Worm (Caenorhabditis elegans) whole organism, mixed stage, embryonic: Measurements from ENCODE around the gene srh-248.

Experiments
- ces-1 ChIP-seq: fragments of 150-350 bp; optimal IDR thresholded peaks from 2 replicates; lab custom pipeline; 2014; ENCODE audit warnings: missing biosample characterization, missing genetic modification reagents, missing genetic modification characterization
- lsy-2 ChIP-seq: fragments of 150-350 bp; optimal IDR thresholded peaks from 2 replicates; lab custom pipeline; 2014; ENCODE audit warnings: missing biosample characterization, missing genetic modification characterization
- nhr-28 ChIP-seq: fragments of 150-350 bp; optimal IDR thresholded peaks from 2 replicates; lab custom pipeline; 2014; ENCODE audit warnings: missing biosample characterization, missing genetic modification characterization
- snpc-4 ChIP-seq: fragments of 150-350 bp; optimal IDR thresholded peaks from 2 replicates; lab custom pipeline; 2014; ENCODE audit warnings: missing biosample characterization, missing genetic modification characterization
- unc-39 ChIP-seq: fragments of 150-350 bp; optimal IDR thresholded peaks from 2 replicates; lab custom pipeline; 2014; ENCODE audit warnings: missing biosample characterization, missing genetic modification characterization

- TF ChIP-seq unc-39: no peak
- TF ChIP-seq lsy-2: no peak
- no peak for TF ChIP-seq nhr-28
- TF ChIP-seq ces-1 (GFP tag; lab: Kevin White, UChicago): no peak
- no peak for TF ChIP-seq snpc-4 (tag; lab: Kevin White, UChicago)
These were observed 44.5 kb upstream of the srh-248 start, which contains the start of gene srw-119 for ce11 chrV:2999736-3000135.
